Fruit fly (Drosophila melanogaster): ENCODE measurements around the gene CG32563.
A peak's percentile ranks its signal among the peaks of the same experiment; 100 is the strongest.

The CG32563 gene

DNA sequence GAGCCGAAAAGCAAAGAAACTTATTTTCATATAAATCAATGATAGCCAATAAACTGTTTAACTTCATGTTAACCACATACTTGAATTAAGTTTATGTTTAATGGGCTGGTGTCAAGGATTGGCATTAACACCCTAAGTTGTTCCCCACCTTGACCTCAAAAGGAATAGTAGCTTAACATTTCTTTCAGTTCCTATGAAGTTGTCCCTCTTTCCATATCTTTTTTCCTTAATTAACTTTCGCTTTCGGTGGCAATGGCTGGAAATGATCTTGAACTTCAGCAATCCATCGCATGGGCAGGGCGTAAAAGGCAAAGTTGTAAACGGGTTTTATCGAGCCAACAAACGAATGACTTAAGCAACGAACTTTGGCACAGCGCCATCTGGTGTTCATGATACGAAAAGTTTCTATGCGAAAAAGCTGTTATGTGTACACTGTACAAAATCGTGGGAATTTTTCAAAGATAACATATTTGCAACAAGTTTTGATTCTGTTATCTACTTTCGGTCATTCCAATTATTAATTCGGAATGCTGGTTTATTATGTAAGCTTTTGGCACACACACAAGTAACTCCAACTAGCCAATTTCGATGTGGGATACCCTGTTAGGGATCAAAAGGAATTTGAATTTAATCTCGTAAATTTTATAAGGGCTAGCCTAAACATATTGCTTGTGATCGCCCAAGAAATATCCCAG, 21.4 kb downstream of the CG32563 start (continued):
- TF ChIP-seq Dip2 (GFP tag; IDR thresholded peaks at IDR 0.05) (peak; percentile 80), br (optimal IDR thresholded peaks at IDR 0.05) (no peak), CG7556 (GFP tag; optimal IDR thresholded peaks at IDR 0.05) (peak; percentile 2), CG13894 (tag; optimal IDR thresholded peaks at IDR 0.05) (no peak), gcm2 (GFP tag; optimal IDR thresholded peaks at IDR 0.05) (no peak), Dad (GFP tag; optimal IDR thresholded peaks at IDR 0.05) (no peak), NfI (GFP tag; optimal IDR thresholded peaks at IDR 0.05) (no peak), Dip3 (GFP tag; optimal IDR thresholded peaks at IDR 0.05) (no peak), CG42726 (GFP tag; IDR thresholded peaks at IDR 0.05; ENCODE audit: partially characterized antibody) (no peak), lola (GFP tag; optimal IDR thresholded peaks at IDR 0.05) (peak in 1 of 3 experiments; percentile 61), ttk (GFP tag; IDR thresholded peaks at IDR 0.05) (no peak), lmd (GFP tag; IDR thresholded peaks at IDR 0.05) (no peak), CG7786 (GFP tag; optimal IDR thresholded peaks at IDR 0.05) (no peak), CG34224 (GFP tag; IDR thresholded peaks at IDR 0.05; ENCODE audit: partially characterized antibody) (no peak), Eip74EF (GFP tag; optimal IDR thresholded peaks at IDR 0.05) (peak in 1 of 2 experiments; percentile 78), CG17385 (GFP tag; optimal IDR thresholded peaks at IDR 0.05) (peak; percentile 18), sc (optimal IDR thresholded peaks at IDR 0.05) (no peak), sc (GFP tag; optimal IDR thresholded peaks at IDR 0.05) (peak; percentile 5), CG10321 (GFP tag; IDR thresholded peaks at IDR 0.05) (no peak), CG13123 (GFP tag; optimal IDR thresholded peaks at IDR 0.05) (no peak), unpg (GFP tag; optimal IDR thresholded peaks at IDR 0.05) (peak; percentile 53), Jarid2 (GFP tag; optimal IDR thresholded peaks at IDR 0.05) (no peak), lbe (GFP tag; optimal IDR thresholded peaks at IDR 0.05) (no peak), CG3726 (GFP tag; IDR thresholded peaks at IDR 0.05) (no peak), ems (GFP tag; optimal IDR thresholded peaks at IDR 0.05) (no peak), scrt (GFP tag; optimal IDR thresholded peaks at IDR 0.05) (no peak), CG32767 (GFP tag; IDR thresholded peaks at IDR 0.05) (no peak), exex (tag; optimal IDR thresholded peaks at IDR 0.05) (no peak), HLHmδ (GFP tag; optimal IDR thresholded peaks at IDR 0.05) (no peak), CG8478 (optimal IDR thresholded peaks at IDR 0.05) (no peak), Oli (tag; optimal IDR thresholded peaks at IDR 0.05) (peak; percentile 10), Optix (GFP tag; IDR thresholded peaks at IDR 0.05) (no peak), tup (GFP tag; optimal IDR thresholded peaks at IDR 0.05) (no peak), CG4424 (GFP tag; optimal IDR thresholded peaks at IDR 0.05) (no peak), Max (GFP tag; optimal IDR thresholded peaks at IDR 0.05) (no peak), Gsc (GFP tag; IDR thresholded peaks at IDR 0.05) (no peak), CG1529 (GFP tag; optimal IDR thresholded peaks at IDR 0.05) (no peak), CG2116 (GFP tag; optimal IDR thresholded peaks at IDR 0.05) (no peak), nom (GFP tag; optimal IDR thresholded peaks at IDR 0.05) (no peak), CG2120 (GFP tag; optimal IDR thresholded peaks at IDR 0.05) (peak; percentile 44), CG10267 (tag; optimal IDR thresholded peaks at IDR 0.05) (no peak), CG17612 (GFP tag; IDR thresholded peaks at IDR 0.05) (no peak), CG11247 (GFP tag; IDR thresholded peaks at IDR 0.05) (peak; percentile 64), NC2α (GFP tag; optimal IDR thresholded peaks at IDR 0.05) (no peak), zen (tag; optimal IDR thresholded peaks at IDR 0.05) (no peak), CG7963 (GFP tag; IDR thresholded peaks at IDR 0.05; ENCODE audit: partially characterized antibody) (no peak), ftz-f1 (GFP tag; optimal IDR thresholded peaks at IDR 0.05) (no peak), CG5953 (GFP tag; IDR thresholded peaks at IDR 0.05) (no peak), pan (optimal IDR thresholded peaks at IDR 0.05) (no peak), pan (GFP tag; optimal IDR thresholded peaks at IDR 0.05 in 1 of 2, IDR thresholded peaks at IDR 0.05 in 1 of 2) (no peak), pho (GFP tag; optimal IDR thresholded peaks at IDR 0.05) (no peak)
